Worm (Caenorhabditis elegans): ENCODE results near the gene F25F2.1.

DNA sequence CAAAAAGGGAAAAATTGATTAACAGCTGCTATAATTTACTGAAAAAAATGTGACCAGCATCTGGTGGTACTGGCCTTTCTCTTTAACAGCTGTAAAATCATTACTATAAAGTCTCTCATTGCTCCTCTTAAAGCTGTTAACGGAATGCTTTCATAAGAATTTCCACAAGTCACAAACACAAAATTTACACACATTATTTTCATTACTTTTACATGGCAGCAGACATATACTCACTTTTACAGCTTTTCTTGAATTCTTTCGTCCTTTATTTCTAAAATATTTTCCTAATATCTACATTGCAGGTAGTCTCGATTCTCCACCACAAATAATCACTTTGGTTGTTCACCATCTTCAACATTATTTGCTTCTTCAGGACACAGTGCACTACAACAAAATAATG is 44.7 kb downstream of the F25F2.1 start, which contains the start of gene imph-1:
- no peak for TF ChIP-seq him-1 (tag; optimal IDR thresholded peaks at IDR 0.05)
- no peak for TF ChIP-seq W03F9.2 (tag; optimal IDR thresholded peaks at IDR 0.05)
- TF ChIP-seq dao-5 (tag; optimal IDR thresholded peaks at IDR 0.05), result no peak

Data from whole organism, L4/young adult.